Worm (Caenorhabditis elegans): ENCODE results near the gene K11H12.1.
A peak's percentile ranks its signal among the peaks of the same experiment; 100 is the strongest.

The K11H12.1 gene

DNA sequence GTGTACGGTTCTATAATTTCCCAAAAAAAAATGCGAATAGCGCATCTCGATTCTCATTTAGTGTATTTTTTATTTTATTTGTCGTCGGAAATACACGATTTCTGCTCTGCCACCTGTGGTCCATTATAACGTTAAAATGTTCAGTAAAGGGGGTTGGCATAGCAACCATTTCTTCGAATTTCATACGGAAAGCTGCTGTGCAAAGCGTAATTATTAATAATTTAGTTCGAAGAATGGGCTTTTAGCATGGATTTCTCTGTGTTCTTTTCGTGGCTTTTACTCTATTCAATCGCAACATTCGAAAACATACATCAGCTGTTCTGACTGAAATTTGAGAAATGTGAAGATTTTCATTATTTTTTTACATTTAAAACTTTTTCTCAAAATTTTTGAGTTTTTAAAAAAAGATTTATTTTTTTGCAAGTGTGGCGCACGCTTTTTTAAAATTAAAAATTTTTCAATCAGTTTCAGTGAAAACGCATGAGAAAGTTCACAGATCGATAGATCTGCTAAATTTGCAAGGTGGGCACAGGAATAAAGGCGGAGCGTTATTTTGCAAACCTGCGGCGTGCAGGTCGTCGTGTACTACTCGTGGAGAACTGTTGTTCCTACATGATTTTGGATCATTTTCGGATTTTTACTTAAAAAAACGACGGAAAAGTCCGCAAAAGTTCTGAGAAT is 5.4 kb upstream of the K11H12.1 start:
- TF ChIP-seq tbx-11 (GFP tag; IDR thresholded peaks at IDR 0.05), result no peak
- TF ChIP-seq ceh-13 (GFP tag; optimal IDR thresholded peaks at IDR 0.05), result no peak

DNA sequence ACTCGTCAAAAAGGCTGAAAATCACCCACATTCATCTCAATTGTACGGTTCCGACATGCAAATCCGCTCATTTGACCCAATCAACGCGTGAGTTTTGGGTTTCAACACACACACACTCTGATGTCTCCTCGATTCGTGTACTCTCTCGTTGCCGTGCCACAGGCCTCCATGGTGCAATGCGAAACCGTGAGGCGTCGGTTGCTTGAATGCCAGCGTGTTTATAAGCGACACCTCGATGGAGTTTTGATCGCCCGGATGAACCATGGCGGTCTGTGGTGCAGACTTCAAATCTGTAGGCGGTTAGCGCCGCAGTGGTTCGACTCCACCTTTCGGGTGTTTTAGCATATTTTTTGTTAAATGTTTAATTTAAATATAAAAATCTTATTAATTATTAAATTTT is 4.7 kb upstream of the K11H12.1 start:
- TF ChIP-seq hmg-4 (GFP tag; optimal IDR thresholded peaks at IDR 0.05) (peak; percentile 62), tbx-11 (GFP tag; IDR thresholded peaks at IDR 0.05) (no peak), scrt-1 (GFP tag; IDR thresholded peaks at IDR 0.05) (0 out of 2 replicates have a peak, but pooled peaks have one; percentile 37), ceh-13 (GFP tag; optimal IDR thresholded peaks at IDR 0.05) (no peak)

DNA sequence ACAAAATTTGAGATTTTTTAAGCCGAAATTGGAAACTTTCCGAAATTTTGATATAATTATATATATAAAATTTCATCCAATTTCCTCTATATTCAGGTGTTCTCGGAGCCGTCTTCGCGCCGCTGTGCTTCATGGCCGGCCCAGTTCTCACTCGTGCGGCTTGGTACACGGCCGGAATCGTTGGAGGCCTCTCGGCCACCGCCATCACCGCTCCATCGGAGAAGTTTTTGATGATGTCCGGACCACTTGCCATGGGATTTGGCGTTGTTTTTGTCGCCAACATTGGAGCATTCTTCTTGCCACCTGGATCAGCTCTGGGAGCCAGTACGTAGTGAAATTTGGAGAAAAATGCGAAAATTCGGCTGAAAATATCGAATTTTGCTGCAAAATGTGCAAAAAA is 3.8 kb upstream of the K11H12.1 start:
- TF ChIP-seq scrt-1 (GFP tag; IDR thresholded peaks at IDR 0.05) (no peak), ceh-36 (tag; optimal IDR thresholded peaks at IDR 0.05) (no peak), ama-1 (optimal IDR thresholded peaks at IDR 0.05) (no peak), hmg-4 (GFP tag; optimal IDR thresholded peaks at IDR 0.05) (no peak)

DNA sequence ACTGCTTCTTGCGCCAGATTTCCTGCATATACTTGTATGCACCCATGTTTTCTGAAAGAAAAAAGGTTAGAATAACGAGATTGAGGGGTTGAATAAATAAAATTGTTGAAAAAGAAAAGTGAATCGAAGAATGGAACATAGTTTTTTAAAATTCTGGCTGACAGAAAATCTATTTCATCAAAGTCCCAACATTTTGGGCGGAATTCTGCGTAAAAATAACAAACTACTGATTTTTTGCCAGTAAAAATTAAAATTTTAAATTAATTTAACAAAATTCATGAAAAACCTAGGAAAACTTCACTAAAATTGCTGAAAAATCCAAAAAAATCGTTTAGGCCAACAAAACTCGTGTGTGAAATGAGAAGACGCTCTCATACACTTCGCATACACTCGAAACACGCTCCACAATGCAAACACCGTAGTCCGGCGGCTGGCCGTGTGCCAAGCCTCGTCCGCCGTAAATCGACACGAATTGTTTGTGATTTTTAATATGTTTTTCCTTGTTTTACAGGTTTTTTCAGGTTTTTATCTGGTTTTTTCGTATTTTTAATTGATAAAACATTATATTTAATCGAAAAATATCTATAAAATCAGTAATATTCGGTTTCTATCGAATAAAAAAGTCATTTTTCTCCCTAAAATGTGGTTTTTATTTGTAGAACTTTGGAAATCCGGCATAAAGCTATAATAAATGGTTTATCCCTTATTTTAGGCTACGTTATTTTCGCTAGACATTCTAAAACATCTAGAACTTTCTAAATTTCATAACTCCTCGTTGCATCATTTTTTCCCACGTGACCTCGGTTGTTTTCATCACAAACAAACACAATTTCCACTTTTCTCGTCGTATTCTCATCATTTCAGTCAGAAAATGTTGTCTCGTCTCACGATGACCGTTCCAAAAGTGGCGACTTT is 1.6 kb upstream of the K11H12.1 start, which contains the start of the genes rpl-15 and K11H12.8:
Gene rpl-15, minus strand, starts transcription at position 51 of the 915 bp plus-strand sequence.
Gene K11H12.8, plus strand, starts transcription at position 865 of the 915 bp plus-strand sequence.
- TF ChIP-seq tbx-37 (GFP tag; conservative IDR thresholded peaks at IDR 0.05), result peak; percentile 91
- peak; percentile 95 for TF ChIP-seq sea-1 (GFP tag; conservative IDR thresholded peaks at IDR 0.05)
- peak; percentile 92 for TF ChIP-seq flt-1 (GFP tag; IDR thresholded peaks at IDR 0.05)
- TF ChIP-seq hmg-4 (GFP tag; optimal IDR thresholded peaks at IDR 0.05), result peak; percentile 93
- TF ChIP-seq ama-1 (optimal IDR thresholded peaks at IDR 0.05), result no peak
- peak; percentile 99 for TF ChIP-seq F13C5.2 (tag; optimal IDR thresholded peaks at IDR 0.05)
- TF ChIP-seq aly-1 (tag; optimal IDR thresholded peaks at IDR 0.05), result no peak
- TF ChIP-seq B0310.2 (tag; optimal IDR thresholded peaks at IDR 0.05), result peak; percentile 66
- peak; percentile 77 for TF ChIP-seq tbx-11 (GFP tag; IDR thresholded peaks at IDR 0.05)
- TF ChIP-seq scrt-1 (GFP tag; IDR thresholded peaks at IDR 0.05), result peak; percentile 83
- peak; percentile 57 for TF ChIP-seq ceh-13 (GFP tag; optimal IDR thresholded peaks at IDR 0.05)
- peak; percentile 64 for TF ChIP-seq ets-7 (tag; optimal IDR thresholded peaks at IDR 0.05)
- peak; percentile 70 for TF ChIP-seq hnd-1 (tag; optimal IDR thresholded peaks at IDR 0.05)
- TF ChIP-seq pes-1 (GFP tag; IDR thresholded peaks at IDR 0.05), result peak; percentile 87
- TF ChIP-seq tra-4 (tag; optimal IDR thresholded peaks at IDR 0.05), result peak; percentile 79
- peak; percentile 64 for TF ChIP-seq hmbx-1 (tag; optimal IDR thresholded peaks at IDR 0.05)
- peak; percentile 78 for TF ChIP-seq ceh-36 (tag; optimal IDR thresholded peaks at IDR 0.05)

DNA sequence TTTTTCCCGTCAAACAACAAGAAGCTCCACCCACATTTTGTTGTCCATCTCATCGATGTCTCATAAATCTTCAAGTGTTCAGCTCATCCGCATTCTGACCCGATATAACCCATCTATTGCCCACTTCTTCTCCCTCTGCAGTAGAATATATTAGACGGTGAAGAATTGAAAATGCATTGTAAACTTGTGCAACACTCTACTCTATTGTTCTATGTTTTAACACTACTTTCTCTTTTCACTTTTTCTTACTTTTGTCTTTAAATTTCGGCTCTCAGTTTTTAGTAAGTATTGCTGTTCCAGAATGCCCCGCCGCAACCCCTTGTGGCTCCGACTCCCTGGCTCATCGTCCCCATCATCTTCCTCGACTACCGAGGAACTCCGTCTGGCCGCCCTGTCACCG is 3.9 kb downstream of the K11H12.1 start, which contains the start of gene K11H12.9:
Gene K11H12.9, plus strand, starts transcription at position 301 of the 400 bp plus-strand sequence.
- no peak for TF ChIP-seq aly-1 (tag; optimal IDR thresholded peaks at IDR 0.05)
- TF ChIP-seq B0310.2 (tag; optimal IDR thresholded peaks at IDR 0.05), result no peak
- no peak for TF ChIP-seq ceh-13 (GFP tag; optimal IDR thresholded peaks at IDR 0.05)
- TF ChIP-seq sea-1 (GFP tag; conservative IDR thresholded peaks at IDR 0.05), result no peak
- TF ChIP-seq ets-7 (tag; optimal IDR thresholded peaks at IDR 0.05), result no peak
- TF ChIP-seq ceh-36 (tag; optimal IDR thresholded peaks at IDR 0.05), result no peak
- no peak for TF ChIP-seq flt-1 (GFP tag; IDR thresholded peaks at IDR 0.05)
- no peak for TF ChIP-seq hnd-1 (tag; optimal IDR thresholded peaks at IDR 0.05)
- no peak for TF ChIP-seq tra-4 (tag; optimal IDR thresholded peaks at IDR 0.05)
- no peak for TF ChIP-seq tbx-37 (GFP tag; conservative IDR thresholded peaks at IDR 0.05)
- no peak for TF ChIP-seq hmbx-1 (tag; optimal IDR thresholded peaks at IDR 0.05)
- TF ChIP-seq tbx-11 (GFP tag; IDR thresholded peaks at IDR 0.05), result no peak

DNA sequence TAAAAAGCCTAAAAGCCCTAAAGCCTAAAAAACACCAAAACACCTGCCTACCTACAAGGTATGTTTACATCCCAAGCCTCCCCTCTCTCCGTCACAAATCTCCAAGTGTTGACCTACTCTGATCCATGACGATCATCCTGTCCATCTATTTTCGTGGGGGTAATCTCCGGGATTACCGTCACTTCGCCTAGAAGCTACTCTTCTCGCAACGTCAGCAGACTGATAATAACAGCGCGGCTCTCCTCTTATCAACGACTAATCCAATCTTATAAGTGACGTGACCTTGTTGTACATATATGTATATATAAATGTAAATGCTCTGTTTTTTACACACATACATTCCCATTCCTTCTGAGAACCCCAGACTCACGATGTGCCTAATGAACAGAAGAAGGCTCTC is 4.9 kb downstream of the K11H12.1 start:
- TF ChIP-seq ceh-36 (tag; optimal IDR thresholded peaks at IDR 0.05), result no peak
- no peak for TF ChIP-seq hmbx-1 (tag; optimal IDR thresholded peaks at IDR 0.05)
- TF ChIP-seq ets-7 (tag; optimal IDR thresholded peaks at IDR 0.05), result no peak
- TF ChIP-seq pes-1 (GFP tag; IDR thresholded peaks at IDR 0.05), result no peak
- no peak for TF ChIP-seq F13C5.2 (tag; optimal IDR thresholded peaks at IDR 0.05)
- no peak for TF ChIP-seq aly-1 (tag; optimal IDR thresholded peaks at IDR 0.05)
- TF ChIP-seq flt-1 (GFP tag; IDR thresholded peaks at IDR 0.05), result no peak
- no peak for TF ChIP-seq hnd-1 (tag; optimal IDR thresholded peaks at IDR 0.05)
- no peak for TF ChIP-seq tra-4 (tag; optimal IDR thresholded peaks at IDR 0.05)
- no peak for TF ChIP-seq B0310.2 (tag; optimal IDR thresholded peaks at IDR 0.05)
- no peak for TF ChIP-seq tbx-11 (GFP tag; IDR thresholded peaks at IDR 0.05)
- no peak for TF ChIP-seq ama-1 (optimal IDR thresholded peaks at IDR 0.05)

DNA sequence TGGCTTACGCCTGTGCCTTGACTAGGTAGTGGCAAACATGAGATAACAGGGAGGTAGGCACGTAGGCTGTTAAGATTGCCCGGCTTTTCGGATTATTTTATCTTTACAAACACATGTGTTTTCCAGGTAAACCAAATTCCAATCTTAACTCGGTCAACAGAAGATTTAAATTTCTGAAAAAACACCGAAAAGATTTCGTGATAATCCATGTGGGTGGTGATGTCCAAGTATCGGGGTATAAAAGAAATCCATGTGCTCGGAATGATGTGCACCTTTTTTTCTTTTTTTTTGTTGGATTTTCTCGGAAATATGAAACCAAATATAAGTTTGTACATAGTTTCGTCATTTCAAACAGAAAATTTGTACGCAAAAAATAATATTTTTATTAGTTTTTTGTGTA is 9.7 kb downstream of the K11H12.1 start:
- no peak for TF ChIP-seq sea-1 (GFP tag; conservative IDR thresholded peaks at IDR 0.05)
- TF ChIP-seq tbx-11 (GFP tag; IDR thresholded peaks at IDR 0.05), result no peak
- TF ChIP-seq pes-1 (GFP tag; IDR thresholded peaks at IDR 0.05), result no peak
- TF ChIP-seq tbx-37 (GFP tag; conservative IDR thresholded peaks at IDR 0.05), result no peak
- TF ChIP-seq ceh-36 (tag; optimal IDR thresholded peaks at IDR 0.05), result no peak
- TF ChIP-seq B0310.2 (tag; optimal IDR thresholded peaks at IDR 0.05), result no peak
- no peak for TF ChIP-seq tra-4 (tag; optimal IDR thresholded peaks at IDR 0.05)
- no peak for TF ChIP-seq ceh-13 (GFP tag; optimal IDR thresholded peaks at IDR 0.05)
- no peak for TF ChIP-seq hmbx-1 (tag; optimal IDR thresholded peaks at IDR 0.05)
- no peak for TF ChIP-seq flt-1 (GFP tag; IDR thresholded peaks at IDR 0.05)
- no peak for TF ChIP-seq hmg-4 (GFP tag; optimal IDR thresholded peaks at IDR 0.05)
- no peak for TF ChIP-seq scrt-1 (GFP tag; IDR thresholded peaks at IDR 0.05)
- TF ChIP-seq ets-7 (tag; optimal IDR thresholded peaks at IDR 0.05), result no peak
- TF ChIP-seq hnd-1 (tag; optimal IDR thresholded peaks at IDR 0.05), result no peak
- TF ChIP-seq ama-1 (optimal IDR thresholded peaks at IDR 0.05), result no peak
- TF ChIP-seq aly-1 (tag; optimal IDR thresholded peaks at IDR 0.05), result no peak
- TF ChIP-seq F13C5.2 (tag; optimal IDR thresholded peaks at IDR 0.05), result no peak

All from whole organism, early embryonic.